Fruit fly (Drosophila melanogaster) whole organism, embryonic: Measurements from ENCODE around the gene CG12075.

Experiments used
- Aef1 ChIP-seq: fragments of 200-800 bp; sonication (Bioruptor generic); IDR thresholded peaks from 3 replicates; pipeline ENCODE4 v1.3.6; 2022; ENCODE audit warnings: missing biosample characterization, missing genetic modification characterization
- Atf6 ChIP-seq: fragments of 200-800 bp; sonication (Bioruptor generic); IDR thresholded peaks from 2 replicates; pipeline ENCODE4 v1.3.6; 2022; ENCODE audit warnings: missing biosample characterization, missing genetic modification characterization
- CG10267 ChIP-seq: fragments of 200-800 bp; sonication (Bioruptor generic); optimal IDR thresholded peaks from 2 replicates; lab custom pipeline; 2018; ENCODE audit warnings: missing biosample characterization, mild to moderate bottlenecking, missing genetic modification characterization, moderate library complexity
- CG10654 ChIP-seq: fragments of 200-800 bp; sonication (Bioruptor generic); optimal IDR thresholded peaks from 2 replicates; lab custom pipeline; 2016; ENCODE audit warnings: missing biosample characterization, missing genetic modification characterization
- CG10979 ChIP-seq: fragments of 200-800 bp; sonication (Bioruptor generic); optimal IDR thresholded peaks from 2 replicates; lab custom pipeline; 2018; ENCODE audit warnings: missing biosample characterization, mild to moderate bottlenecking, missing genetic modification characterization, moderate library complexity
- CG12942 ChIP-seq: fragments of 200-800 bp; sonication (Bioruptor generic); optimal IDR thresholded peaks from 3 replicates; lab custom pipeline; 2016; ENCODE audit warnings: missing biosample characterization, missing genetic modification characterization
- CG13624 ChIP-seq: fragments of 200-800 bp; sonication (Bioruptor generic); optimal IDR thresholded peaks from 2 replicates; lab custom pipeline; 2016; ENCODE audit warnings: missing biosample characterization, missing genetic modification characterization
- CG14441 ChIP-seq: fragments of 200-800 bp; sonication (Bioruptor generic); IDR thresholded peaks from 2 replicates; pipeline ENCODE4 v1.3.6; 2022; ENCODE audit warnings: missing biosample characterization, missing genetic modification characterization
- CG14710 ChIP-seq: fragments of 200-800 bp; sonication (Bioruptor generic); optimal IDR thresholded peaks from 3 replicates; lab custom pipeline; 2019; ENCODE audit warnings: missing biosample characterization, mild to moderate bottlenecking, missing genetic modification characterization, moderate library complexity
- CG15011 ChIP-seq: fragments of 200-800 bp; sonication (Bioruptor generic); optimal IDR thresholded peaks from 3 replicates; lab custom pipeline; 2018; ENCODE audit warnings: missing biosample characterization, mild to moderate bottlenecking, missing genetic modification characterization
- CG15269 ChIP-seq: fragments of 200-800 bp; sonication (Bioruptor generic); optimal IDR thresholded peaks from 2 replicates; lab custom pipeline; 2018; ENCODE audit warnings: missing biosample characterization, mild to moderate bottlenecking, missing genetic modification characterization, moderate library complexity
- CG30403 ChIP-seq: fragments of 200-800 bp; sonication (Bioruptor generic); optimal IDR thresholded peaks from 3 replicates; lab custom pipeline; 2016; ENCODE audit warnings: missing biosample characterization, missing genetic modification characterization
- CG32767 ChIP-seq: fragments of 200-800 bp; sonication (Bioruptor generic); IDR thresholded peaks from 2 replicates; pipeline ENCODE4 v1.3.6; 2022; ENCODE audit warnings: missing biosample characterization, missing genetic modification characterization
- CG3847 ChIP-seq: fragments of 200-800 bp; sonication (Bioruptor generic); IDR thresholded peaks from 2 replicates; pipeline ENCODE4 v1.3.6; 2022; ENCODE audit warnings: missing biosample characterization, missing genetic modification characterization
- CG4282 ChIP-seq: fragments of 200-800 bp; sonication (Bioruptor generic); optimal IDR thresholded peaks from 2 replicates; lab custom pipeline; 2016; ENCODE audit warnings: missing biosample characterization, missing genetic modification characterization
- CG4328 ChIP-seq: fragments of 200-800 bp; sonication (Bioruptor generic); optimal IDR thresholded peaks from 3 replicates; lab custom pipeline; 2017; ENCODE audit warnings: missing biosample characterization, missing genetic modification reagents, missing genetic modification characterization
- CG43689 ChIP-seq: fragments of 200-800 bp; sonication (Bioruptor generic); IDR thresholded peaks from 2 replicates; pipeline ENCODE4 v1.3.6; 2022; ENCODE audit warnings: missing biosample characterization, missing genetic modification characterization
- CG6272 ChIP-seq: fragments of 200-800 bp; sonication (Bioruptor generic); IDR thresholded peaks from 2 replicates; pipeline ENCODE4 v1.3.6; 2022; ENCODE audit warnings: missing biosample characterization, missing genetic modification characterization
- CG7372 ChIP-seq: fragments of 200-800 bp; sonication (Bioruptor generic); IDR thresholded peaks from 2 replicates; pipeline ENCODE4 v1.3.6; 2022; ENCODE audit warnings: missing biosample characterization, missing genetic modification characterization
- CG9609 ChIP-seq: fragments of 200-800 bp; sonication (Bioruptor generic); optimal IDR thresholded peaks from 3 replicates; lab custom pipeline; 2016; ENCODE audit warnings: missing biosample characterization, missing genetic modification characterization
- Dref ChIP-seq: fragments of 200-800 bp; sonication (Bioruptor generic); IDR thresholded peaks from 2 replicates; pipeline ENCODE4 v1.3.6; 2022; ENCODE audit warnings: missing biosample characterization, missing genetic modification characterization
- Drgx ChIP-seq: fragments of 200-800 bp; sonication (Bioruptor generic); IDR thresholded peaks from 2 replicates; pipeline ENCODE4 v1.3.6; 2022; ENCODE audit warnings: missing biosample characterization, missing genetic modification characterization
- H15 ChIP-seq: fragments of 200-800 bp; sonication (Bioruptor generic); IDR thresholded peaks from 3 replicates; pipeline ENCODE4 v1.3.6; 2022; ENCODE audit warnings: missing biosample characterization, missing genetic modification characterization
- HLH3B ChIP-seq: fragments of 200-800 bp; sonication (Bioruptor generic); IDR thresholded peaks from 2 replicates; pipeline ENCODE4 v1.3.6; 2022; ENCODE audit warnings: missing biosample characterization, missing genetic modification characterization
- Lpt ChIP-seq: fragments of >200 bp; optimal IDR thresholded peaks from 2 replicates; lab custom pipeline; 2018; ENCODE audit warnings: missing biosample characterization, missing genetic modification characterization
- NFAT ChIP-seq: fragments of 200-800 bp; sonication (Bioruptor generic); IDR thresholded peaks from 2 replicates; pipeline ENCODE4 v1.3.6; 2022; ENCODE audit warnings: missing biosample characterization, missing genetic modification characterization
- Oli ChIP-seq: fragments of 200-800 bp; sonication (Bioruptor generic); optimal IDR thresholded peaks from 2 replicates; lab custom pipeline; 2018; ENCODE audit warnings: missing biosample characterization, mild to moderate bottlenecking, missing genetic modification characterization, moderate library complexity
- Optix ChIP-seq: fragments of 200-800 bp; sonication (Bioruptor generic); IDR thresholded peaks from 3 replicates; pipeline ENCODE4 v1.3.6; 2022; ENCODE audit warnings: missing biosample characterization, missing genetic modification characterization
- Ptx1 ChIP-seq: fragments of 200-800 bp; sonication (Bioruptor generic); IDR thresholded peaks from 2 replicates; pipeline ENCODE4 v1.3.6; 2022; ENCODE audit warnings: missing biosample characterization, missing genetic modification characterization
- Taf1 ChIP-seq: fragments of 200-800 bp; sonication (Bioruptor generic); IDR thresholded peaks from 2 replicates; pipeline ENCODE4 v1.3.6; 2022; ENCODE audit warnings: missing biosample characterization, missing genetic modification characterization
- Tbp ChIP-seq: fragments of >200 bp; optimal IDR thresholded peaks from 2 replicates; lab custom pipeline; 2018; ENCODE audit warnings: missing biosample characterization, missing genetic modification characterization
- Xrp1 ChIP-seq: fragments of 200-800 bp; sonication (Bioruptor generic); IDR thresholded peaks from 2 replicates; pipeline ENCODE4 v1.3.6; 2022; ENCODE audit warnings: missing biosample characterization, missing genetic modification characterization
- bcd ChIP-seq: fragments of 200-800 bp; sonication (Bioruptor generic); optimal IDR thresholded peaks from 2 replicates; lab custom pipeline; 2017; ENCODE audit warnings: missing biosample characterization, mild to moderate bottlenecking, missing genetic modification characterization
- br ChIP-seq: fragments of >200 bp; optimal IDR thresholded peaks from 2 replicates; lab custom pipeline; 2017
- ci ChIP-seq: fragments of 200-800 bp; sonication (Bioruptor generic); IDR thresholded peaks from 3 replicates; pipeline ENCODE4 v1.3.6; 2022; ENCODE audit warnings: missing biosample characterization, missing genetic modification characterization
- dysf ChIP-seq: fragments of 200-800 bp; sonication (Bioruptor generic); IDR thresholded peaks from 3 replicates; pipeline ENCODE4 v1.3.6; 2022; ENCODE audit warnings: missing biosample characterization, missing genetic modification characterization
- fd96Cb ChIP-seq: fragments of 200-800 bp; sonication (Bioruptor generic); optimal IDR thresholded peaks from 2 replicates; lab custom pipeline; 2018; ENCODE audit warnings: missing biosample characterization, mild to moderate bottlenecking, missing genetic modification characterization, moderate library complexity
- fru ChIP-seq: fragments of >200 bp; optimal IDR thresholded peaks from 2 replicates; lab custom pipeline; 2017
- h ChIP-seq: fragments of >200 bp; optimal IDR thresholded peaks from 2 replicates; lab custom pipeline; 2017
- hkb ChIP-seq, 2 experiments: fragments of 200-800 bp in 1 of 2; fragments of >200 bp in 1 of 2; sonication (Bioruptor generic) in 1 of 2; IDR thresholded peaks in 1 of 2; optimal IDR thresholded peaks in 1 of 2; 2 replicates each; pipeline versions ENCODE4 v1.3.6 to Lab custom; 2017 to 2022; ENCODE audit warnings: missing biosample characterization in 1 of 2, missing genetic modification characterization in 1 of 2
- insv ChIP-seq, 2 experiments: fragments of 200-800 bp; sonication (Bioruptor generic); optimal IDR thresholded peaks; 3 replicates each; lab custom pipeline; 2016 to 2018; ENCODE audit warnings: missing biosample characterization in 2 of 2, missing genetic modification characterization in 2 of 2
- lab ChIP-seq: fragments of 200-800 bp; sonication (Bioruptor generic); optimal IDR thresholded peaks from 3 replicates; lab custom pipeline; 2017; ENCODE audit warnings: missing biosample characterization, missing genetic modification characterization, mild to moderate bottlenecking, moderate library complexity, missing genetic modification reagents
- lov ChIP-seq, 2 experiments: fragments of 200-800 bp in 1 of 2; fragments of >200 bp in 1 of 2; sonication (Bioruptor generic) in 1 of 2; IDR thresholded peaks in 1 of 2; optimal IDR thresholded peaks in 1 of 2; 2 replicates in 1 of 2; 3 replicates in 1 of 2; pipeline versions ENCODE4 v1.3.6 to Lab custom; 2017 to 2022; ENCODE audit warnings: missing biosample characterization in 1 of 2, missing genetic modification characterization in 1 of 2
- mam ChIP-seq: fragments of 200-800 bp; sonication (Bioruptor generic); optimal IDR thresholded peaks from 3 replicates; lab custom pipeline; 2016; ENCODE audit warnings: missing biosample characterization, missing genetic modification characterization
- nmo ChIP-seq: fragments of 200-800 bp; sonication (Bioruptor generic); optimal IDR thresholded peaks from 2 replicates; lab custom pipeline; 2018; ENCODE audit warnings: missing biosample characterization, mild to moderate bottlenecking, missing genetic modification characterization, moderate library complexity
- salm ChIP-seq: fragments of 200-800 bp; sonication (Bioruptor generic); optimal IDR thresholded peaks from 2 replicates; lab custom pipeline; 2018; ENCODE audit warnings: missing biosample characterization, mild to moderate bottlenecking, missing genetic modification characterization
- tap ChIP-seq: fragments of 200-800 bp; optimal IDR thresholded peaks from 3 replicates; lab custom pipeline; 2019; ENCODE audit warnings: missing biosample characterization, mild to moderate bottlenecking, missing genetic modification characterization, moderate library complexity
- tgo ChIP-seq: fragments of 200-800 bp; sonication (Bioruptor generic); IDR thresholded peaks from 3 replicates; pipeline ENCODE4 v1.3.6; 2022; ENCODE audit warnings: missing biosample characterization, missing genetic modification characterization
- tin ChIP-seq: fragments of 200-800 bp; sonication (Bioruptor generic); optimal IDR thresholded peaks from 3 replicates; lab custom pipeline; 2016; ENCODE audit warnings: missing biosample characterization, missing genetic modification characterization
- tup ChIP-seq: fragments of 200-800 bp; sonication (Bioruptor generic); optimal IDR thresholded peaks from 2 replicates; lab custom pipeline; 2016; ENCODE audit warnings: missing biosample characterization, mild to moderate bottlenecking, missing genetic modification characterization, moderate library complexity
- vvl ChIP-seq: fragments of 200-800 bp; sonication (Bioruptor generic); IDR thresholded peaks from 2 replicates; pipeline ENCODE4 v1.3.6; 2022; ENCODE audit warnings: missing biosample characterization, missing genetic modification characterization
- wor ChIP-seq: fragments of 200-800 bp; sonication (Bioruptor generic); IDR thresholded peaks from 2 replicates; pipeline ENCODE4 v1.3.6; 2022; ENCODE audit warnings: missing biosample characterization, missing genetic modification characterization

CG12075 gene

dm6 chrX:8890974-8891373, 52.9 kb downstream of the CG12075 start (continued):
- TF ChIP-seq Tbp (GFP tag; lab: Kevin White, UChicago) (no peak), CG15269 (tag; lab: Kevin White, UChicago) (peak; percentile 29), NFAT (GFP tag; lab: Robert Waterston, UW) (no peak), tap (tag; lab: Kevin White, UChicago) (no peak), mam (GFP tag; lab: Kevin White, UChicago) (peak; percentile 37), CG10654 (peak; percentile 1), CG4282 (GFP tag; lab: Kevin White, UChicago) (no peak), CG43689 (GFP tag; lab: Robert Waterston, UW) (no peak), H15 (GFP tag; lab: Robert Waterston, UW) (0 out of 3 replicates have a peak, but pooled peaks have one; percentile 6), tgo (peak; percentile 25; the same call in 1 of the 3 replicates), CG9609 (GFP tag; lab: Kevin White, UChicago) (peak; percentile 13), tup (GFP tag; lab: Kevin White, UChicago) (no peak), CG14441 (GFP tag; lab: Robert Waterston, UW) (no peak), Lpt (GFP tag; lab: Kevin White, UChicago) (no peak), nmo (GFP tag; lab: Kevin White, UChicago) (peak; percentile 5), CG15011 (GFP tag; lab: Kevin White, UChicago) (no peak), CG4328 (GFP tag; lab: Kevin White, UChicago) (no peak), fd96Cb (tag; lab: Kevin White, UChicago) (peak; percentile 12), Taf1 (GFP tag; lab: Robert Waterston, UW) (0 out of 2 replicates have a peak, but pooled peaks have one; percentile 8), Xrp1 (peak; percentile 43; the same call in 1 of the 2 replicates), Aef1 (peak; percentile 15; the same call in 1 of the 3 replicates), CG13624 (GFP tag; lab: Kevin White, UChicago) (no peak), insv (GFP tag; optimal IDR thresholded peaks at IDR 0.05; lab: Kevin White, UChicago) (no peak), Ptx1 (GFP tag; lab: Robert Waterston, UW) (peak; percentile 35; the same call in 1 of the 2 replicates), wor (0 out of 2 replicates have a peak, but pooled peaks have one; percentile 20), CG7372 (0 out of 2 replicates have a peak, but pooled peaks have one; percentile 14), Dref (no peak), Drgx (GFP tag; lab: Robert Waterston, UW) (peak; percentile 75), vvl (peak; percentile 32; the same call in 1 of the 2 replicates), CG10267 (tag; lab: Kevin White, UChicago) (no peak), HLH3B (0 out of 2 replicates have a peak, but pooled peaks have one; percentile 14), CG30403 (GFP tag; lab: Kevin White, UChicago) (peak; percentile 27), CG12942 (GFP tag; lab: Kevin White, UChicago) (no peak), CG32767 (GFP tag; lab: Robert Waterston, UW) (no peak), CG3847 (GFP tag; lab: Robert Waterston, UW) (peak; percentile 31; the same call in 1 of the 2 replicates), Oli (tag; lab: Kevin White, UChicago) (peak; percentile 43), ci (GFP tag; lab: Robert Waterston, UW) (peak; percentile 64; the same call in 1 of the 3 replicates), CG6272 (GFP tag; lab: Robert Waterston, UW) (no peak), lab (GFP tag; lab: Kevin White, UChicago) (peak; percentile 3), CG14710 (tag; lab: Kevin White, UChicago) (no peak), fru (lab: Kevin White, UChicago) (no peak), h (no peak), br (lab: Kevin White, UChicago) (no peak), lov (optimal IDR thresholded peaks at IDR 0.05; lab: Kevin White, UChicago) (no peak), lov (GFP tag; IDR thresholded peaks at IDR 0.05; lab: Robert Waterston, UW) (no peak), Optix (GFP tag; lab: Robert Waterston, UW) (no peak), salm (tag; lab: Kevin White, UChicago) (no peak), CG10979 (tag; lab: Kevin White, UChicago) (peak; percentile 1), hkb (optimal IDR thresholded peaks at IDR 0.05; lab: Kevin White, UChicago) (no peak), hkb (GFP tag; IDR thresholded peaks at IDR 0.05; lab: Robert Waterston, UW) (peak; percentile 12; the same call in 1 of the 2 replicates), dysf (GFP tag; lab: Robert Waterston, UW) (peak; percentile 61), tin (GFP tag; lab: Kevin White, UChicago) (peak; percentile 19), bcd (GFP tag; lab: Kevin White, UChicago) (peak; percentile 5), Atf6 (GFP tag; lab: Robert Waterston, UW) (0 out of 2 replicates have a peak, but pooled peaks have one; percentile 9)
